Worm (Caenorhabditis elegans) whole organism, early embryonic: ENCODE measurements around the gene ttc-36.

Experiments
- B0310.2 ChIP-seq: sonication (generic microtip); optimal IDR thresholded peaks from 2 replicates; lab custom pipeline; 2016; ENCODE audit warnings: mild to moderate bottlenecking, missing genetic modification characterization, missing compliant biosample characterization
- F13C5.2 ChIP-seq: sonication (generic microtip); optimal IDR thresholded peaks from 2 replicates; lab custom pipeline; 2017; ENCODE audit warnings: mild to moderate bottlenecking, missing genetic modification characterization, inconsistent platforms, missing compliant biosample characterization
- aly-1 ChIP-seq: sonication (generic microtip); optimal IDR thresholded peaks from 2 replicates; lab custom pipeline; 2016; ENCODE audit warnings: missing genetic modification characterization, missing compliant biosample characterization
- ama-1 ChIP-seq: fragments of 150-350 bp; optimal IDR thresholded peaks from 2 replicates; lab custom pipeline; 2014
- ceh-13 ChIP-seq: fragments of 200-800 bp; sonication (Bioruptor generic); optimal IDR thresholded peaks from 2 replicates; lab custom pipeline; 2018; ENCODE audit warnings: mild to moderate bottlenecking, missing genetic modification characterization, missing compliant biosample characterization
- ceh-36 ChIP-seq: sonication (generic microtip); optimal IDR thresholded peaks from 2 replicates; lab custom pipeline; 2016; ENCODE audit warnings: missing genetic modification characterization, inconsistent platforms, missing compliant biosample characterization
- ets-7 ChIP-seq: sonication (generic microtip); optimal IDR thresholded peaks from 2 replicates; lab custom pipeline; 2016; ENCODE audit warnings: missing genotype, missing genetic modification characterization, missing compliant biosample characterization
- flt-1 ChIP-seq: fragments of 200-800 bp; sonication (Bioruptor generic); IDR thresholded peaks from 2 replicates; pipeline ENCODE4 v1.3.6; 2022; ENCODE audit warnings: missing genetic modification characterization, missing compliant biosample characterization
- hmbx-1 ChIP-seq: sonication (generic microtip); optimal IDR thresholded peaks from 2 replicates; lab custom pipeline; 2016; ENCODE audit warnings: mild to moderate bottlenecking, missing genetic modification characterization, missing compliant biosample characterization
- hmg-4 ChIP-seq: fragments of 200-800 bp; sonication (Bioruptor generic); optimal IDR thresholded peaks from 2 replicates; lab custom pipeline; 2018; ENCODE audit warnings: mild to moderate bottlenecking, missing genetic modification characterization, missing compliant biosample characterization
- hnd-1 ChIP-seq: sonication (generic microtip); optimal IDR thresholded peaks from 2 replicates; lab custom pipeline; 2016; ENCODE audit warnings: missing genetic modification characterization, missing compliant biosample characterization
- pes-1 ChIP-seq: fragments of 200-800 bp; sonication (Bioruptor generic); IDR thresholded peaks from 2 replicates; pipeline ENCODE4 v1.3.6; 2022; ENCODE audit warnings: missing genetic modification reagents, missing genetic modification characterization, missing compliant biosample characterization
- scrt-1 ChIP-seq: fragments of 200-800 bp; sonication (Bioruptor generic); IDR thresholded peaks from 2 replicates; pipeline ENCODE4 v1.3.6; 2022; ENCODE audit warnings: missing genetic modification characterization, missing compliant biosample characterization
- sea-1 ChIP-seq: fragments of 200-800 bp; sonication (Bioruptor generic); conservative IDR thresholded peaks from 2 replicates; pipeline ENCODE4 v1.3.6; 2022; ENCODE audit warnings: missing genetic modification characterization, missing compliant biosample characterization
- tbx-11 ChIP-seq: fragments of 200-800 bp; sonication (Bioruptor generic); IDR thresholded peaks from 2 replicates; pipeline ENCODE4 v1.3.6; 2022; ENCODE audit warnings: missing genetic modification characterization, missing compliant biosample characterization
- tbx-37 ChIP-seq: fragments of 200-800 bp; sonication (Bioruptor generic); conservative IDR thresholded peaks from 2 replicates; pipeline ENCODE4 v1.3.6; 2022; ENCODE audit warnings: missing genetic modification reagents, missing genetic modification characterization, missing compliant biosample characterization
- tra-4 ChIP-seq: sonication (generic microtip); optimal IDR thresholded peaks from 2 replicates; lab custom pipeline; 2017; ENCODE audit warnings: missing genetic modification characterization, missing compliant biosample characterization

ttc-36 gene

DNA sequence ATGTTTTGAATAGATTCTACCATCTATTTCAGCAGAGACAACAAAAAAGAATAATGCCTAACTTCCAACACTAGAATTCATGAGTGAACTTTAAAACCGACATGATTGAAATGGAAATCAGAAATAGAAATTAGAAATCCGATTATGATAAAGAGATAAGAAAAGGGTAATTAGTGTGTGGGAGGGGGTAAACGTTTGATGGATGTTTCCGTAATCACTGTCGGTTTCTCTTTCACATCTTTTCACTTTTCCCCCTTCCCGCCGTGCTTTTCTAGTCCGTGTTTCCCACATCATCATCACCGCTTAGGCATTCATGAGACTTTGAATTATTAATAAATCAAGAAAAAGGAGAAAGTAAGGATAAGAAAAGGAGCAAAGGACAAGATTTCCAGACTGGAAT, 15.7 kb downstream of the ttc-36 start:
- TF ChIP-seq flt-1 (no peak), B0310.2 (no peak), F13C5.2 (tag; lab: Kevin White, UChicago) (no peak)

- TF ChIP-seq hmg-4 (GFP tag; lab: Kevin White, UChicago) (no peak), tbx-37 (GFP tag; lab: Robert Waterston, UW) (no peak), F13C5.2 (tag; lab: Kevin White, UChicago) (no peak), B0310.2 (no peak), ceh-36 (tag; lab: Kevin White, UChicago) (no peak), ets-7 (no peak), scrt-1 (GFP tag; lab: Robert Waterston, UW) (no peak), tra-4 (tag; lab: Kevin White, UChicago) (no peak), sea-1 (GFP tag; lab: Robert Waterston, UW) (no peak), flt-1 (no peak), aly-1 (tag; lab: Kevin White, UChicago) (no peak), ceh-13 (GFP tag; lab: Kevin White, UChicago) (no peak), tbx-11 (GFP tag; lab: Robert Waterston, UW) (no peak)
Measured at ce11 chrII:10048568-10048967, 18.6 kb downstream of the ttc-36 start, which contains the start of gene flp-4. Gene flp-4 (plus strand): TSS chrII:10048868.

- TF ChIP-seq ceh-36 (tag; lab: Kevin White, UChicago) (no peak), aly-1 (tag; lab: Kevin White, UChicago) (no peak), B0310.2 (no peak), hmg-4 (GFP tag; lab: Kevin White, UChicago) (no peak), pes-1 (GFP tag; lab: Robert Waterston, UW) (no peak), scrt-1 (GFP tag; lab: Robert Waterston, UW) (no peak), hnd-1 (tag; lab: Kevin White, UChicago) (no peak), sea-1 (GFP tag; lab: Robert Waterston, UW) (no peak), F13C5.2 (tag; lab: Kevin White, UChicago) (no peak), tbx-11 (GFP tag; lab: Robert Waterston, UW) (no peak), ets-7 (no peak), ceh-13 (GFP tag; lab: Kevin White, UChicago) (no peak), tra-4 (tag; lab: Kevin White, UChicago) (no peak), ama-1 (no peak), hmbx-1 (tag; lab: Kevin White, UChicago) (no peak), flt-1 (no peak)
Measured at ce11 chrII:10051485-10051884, 21.5 kb downstream of the ttc-36 start.

ce11 chrII:10056545-10057038, 26.6 kb downstream of the ttc-36 start, which contains the start of gene C18D1.2:
Gene C18D1.2 (plus strand): TSS chrII:10056988.
- TF ChIP-seq hmg-4 (GFP tag; lab: Kevin White, UChicago): no peak
- TF ChIP-seq sea-1 (GFP tag; lab: Robert Waterston, UW): no peak
- no peak for TF ChIP-seq tra-4 (tag; lab: Kevin White, UChicago)
- no peak for TF ChIP-seq ceh-36 (tag; lab: Kevin White, UChicago)
- TF ChIP-seq tbx-11 (GFP tag; lab: Robert Waterston, UW): no peak
- TF ChIP-seq F13C5.2 (tag; lab: Kevin White, UChicago): no peak
- TF ChIP-seq B0310.2: no peak
- no peak for TF ChIP-seq pes-1 (GFP tag; lab: Robert Waterston, UW)
- TF ChIP-seq aly-1 (tag; lab: Kevin White, UChicago): no peak
- TF ChIP-seq tbx-37 (GFP tag; lab: Robert Waterston, UW): no peak
- no peak for TF ChIP-seq ceh-13 (GFP tag; lab: Kevin White, UChicago)
- TF ChIP-seq hnd-1 (tag; lab: Kevin White, UChicago): no peak
- TF ChIP-seq scrt-1 (GFP tag; lab: Robert Waterston, UW): no peak
- no peak for TF ChIP-seq hmbx-1 (tag; lab: Kevin White, UChicago)
- TF ChIP-seq ama-1: no peak
- TF ChIP-seq ets-7: no peak

DNA sequence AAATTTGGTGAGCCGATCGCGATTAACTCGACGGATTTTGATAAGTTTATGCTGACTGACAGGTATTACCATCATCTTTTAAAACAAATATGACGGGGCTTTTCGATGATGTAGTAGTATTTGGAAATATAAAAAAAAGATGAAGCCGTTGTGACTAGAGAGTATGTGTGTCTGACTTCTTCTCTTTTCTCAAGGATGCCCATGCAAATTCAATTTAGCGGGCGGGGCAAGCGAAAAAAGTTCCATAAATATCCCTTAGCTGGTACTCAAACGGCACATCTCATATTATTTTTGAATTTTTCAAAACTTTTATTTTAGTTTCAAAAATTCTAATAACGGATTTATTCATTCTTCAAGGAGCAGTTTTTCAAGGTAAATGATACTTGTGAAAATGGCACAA, 30.5 kb downstream of the ttc-36 start, which contains the start of gene stg-1:
stg-1 (minus strand) TSS at position 153 of the 400 bp plus-strand sequence.
- TF ChIP-seq scrt-1 (GFP tag; lab: Robert Waterston, UW) (no peak), tra-4 (tag; lab: Kevin White, UChicago) (no peak), sea-1 (GFP tag; lab: Robert Waterston, UW) (no peak), tbx-37 (GFP tag; lab: Robert Waterston, UW) (no peak), F13C5.2 (tag; lab: Kevin White, UChicago) (no peak), pes-1 (GFP tag; lab: Robert Waterston, UW) (no peak), flt-1 (no peak), B0310.2 (no peak), hmbx-1 (tag; lab: Kevin White, UChicago) (no peak), ama-1 (no peak), ceh-13 (GFP tag; lab: Kevin White, UChicago) (no peak)

- TF ChIP-seq ama-1 (no peak), ceh-36 (tag; lab: Kevin White, UChicago) (peak; percentile 5), hnd-1 (tag; lab: Kevin White, UChicago) (no peak), B0310.2 (no peak), F13C5.2 (tag; lab: Kevin White, UChicago) (no peak), aly-1 (tag; lab: Kevin White, UChicago) (no peak), hmg-4 (GFP tag; lab: Kevin White, UChicago) (peak; percentile 83), pes-1 (GFP tag; lab: Robert Waterston, UW) (peak; percentile 55), ceh-13 (GFP tag; lab: Kevin White, UChicago) (no peak), tbx-11 (GFP tag; lab: Robert Waterston, UW) (no peak), sea-1 (GFP tag; lab: Robert Waterston, UW) (0 out of 2 replicates have a peak, but pooled peaks have one; percentile 46), tra-4 (tag; lab: Kevin White, UChicago) (no peak), scrt-1 (GFP tag; lab: Robert Waterston, UW) (0 out of 2 replicates have a peak, but pooled peaks have one; percentile 43), tbx-37 (GFP tag; lab: Robert Waterston, UW) (no peak), ets-7 (no peak), hmbx-1 (tag; lab: Kevin White, UChicago) (no peak), flt-1 (peak; percentile 49; the same call in 1 of the 2 replicates)
Measured at ce11 chrII:10065472-10065871, 35.5 kb downstream of the ttc-36 start.

DNA sequence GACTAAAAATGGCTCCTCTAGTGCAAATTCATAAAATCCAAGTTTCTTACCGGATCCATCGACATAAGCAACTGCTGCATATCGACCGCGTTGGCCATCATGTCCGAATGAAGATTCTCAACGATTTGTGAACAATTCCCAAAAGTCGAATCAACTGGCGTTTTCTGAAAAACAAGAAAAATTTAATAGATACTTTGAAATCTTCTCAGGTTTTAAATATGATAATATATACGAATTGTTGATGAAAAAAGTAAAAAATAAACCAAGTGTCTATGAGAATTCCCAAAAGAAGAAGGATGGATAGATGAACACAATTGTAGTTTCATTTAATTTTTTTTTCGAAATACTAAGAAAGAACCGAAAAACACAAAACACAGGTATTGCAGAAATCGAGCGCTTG, 37.8 kb downstream of the ttc-36 start, which contains the start of gene die-1:
die-1 (minus strand) TSS at position 101 of the 400 bp plus-strand sequence.
- TF ChIP-seq ama-1 (no peak), hnd-1 (tag; lab: Kevin White, UChicago) (no peak), hmg-4 (GFP tag; lab: Kevin White, UChicago) (no peak), scrt-1 (GFP tag; lab: Robert Waterston, UW) (no peak), B0310.2 (no peak), pes-1 (GFP tag; lab: Robert Waterston, UW) (no peak), flt-1 (no peak), hmbx-1 (tag; lab: Kevin White, UChicago) (no peak), tbx-11 (GFP tag; lab: Robert Waterston, UW) (no peak), F13C5.2 (tag; lab: Kevin White, UChicago) (no peak), ceh-13 (GFP tag; lab: Kevin White, UChicago) (no peak), tra-4 (tag; lab: Kevin White, UChicago) (no peak), tbx-37 (GFP tag; lab: Robert Waterston, UW) (no peak), sea-1 (GFP tag; lab: Robert Waterston, UW) (no peak)
